Fruit fly (Drosophila melanogaster) whole organism, prepupa: ENCODE data around the gene CG6415.
A peak's percentile ranks its signal among the peaks of the same experiment; 100 is the strongest.

Source experiments
- Blimp-1 ChIP-seq: fragments of 200-800 bp; sonication (Bioruptor generic); optimal IDR thresholded peaks from 3 replicates; lab custom pipeline; 2017; ENCODE audit warnings: missing biosample characterization, missing genetic modification characterization, mild to moderate bottlenecking, moderate library complexity, missing genetic modification reagents
- CG10631 ChIP-seq: fragments of 200-800 bp; sonication (Bioruptor generic); optimal IDR thresholded peaks from 2 replicates; lab custom pipeline; 2016; ENCODE audit warnings: missing biosample characterization, missing genetic modification characterization
- CG10669 ChIP-seq: fragments of 200-800 bp; sonication (Bioruptor generic); optimal IDR thresholded peaks from 3 replicates; lab custom pipeline; 2018; ENCODE audit warnings: missing biosample characterization, mild to moderate bottlenecking, missing genetic modification characterization, moderate library complexity
- CG11294 ChIP-seq: fragments of 200-800 bp; sonication (Bioruptor generic); IDR thresholded peaks from 2 replicates; pipeline ENCODE4 v1.3.6; 2022; ENCODE audit warnings: missing biosample characterization, missing genetic modification characterization
- CG11762 ChIP-seq: fragments of 200-800 bp; sonication (Bioruptor generic); optimal IDR thresholded peaks from 3 replicates; lab custom pipeline; 2016; ENCODE audit warnings: missing biosample characterization, missing genetic modification characterization; ENCODE audit not compliant: insufficient read depth
- CG16779 ChIP-seq: fragments of 200-800 bp; sonication (Bioruptor generic); optimal IDR thresholded peaks from 3 replicates; lab custom pipeline; 2017; ENCODE audit warnings: missing biosample characterization, mild to moderate bottlenecking, missing genetic modification characterization
- CG31627 ChIP-seq: fragments of 200-800 bp; sonication (Bioruptor generic); optimal IDR thresholded peaks from 3 replicates; lab custom pipeline; 2016; ENCODE audit warnings: missing biosample characterization, missing genetic modification characterization
- CG32006 ChIP-seq: fragments of 200-800 bp; sonication (Bioruptor generic); optimal IDR thresholded peaks from 3 replicates; lab custom pipeline; 2017; ENCODE audit warnings: missing biosample characterization, mild to moderate bottlenecking, missing genetic modification characterization
- CG34406 ChIP-seq: fragments of 200-800 bp; sonication (Bioruptor generic); optimal IDR thresholded peaks from 3 replicates; lab custom pipeline; 2016; ENCODE audit warnings: missing biosample characterization, missing genetic modification characterization
- CG3919 ChIP-seq: fragments of 200-800 bp; sonication (Bioruptor generic); optimal IDR thresholded peaks from 3 replicates; lab custom pipeline; 2016; ENCODE audit warnings: missing biosample characterization, missing genetic modification characterization
- CG4318 ChIP-seq: fragments of 200-800 bp; sonication (Bioruptor generic); optimal IDR thresholded peaks from 3 replicates; lab custom pipeline; 2017; ENCODE audit warnings: missing biosample characterization, mild to moderate bottlenecking, missing genetic modification characterization
- CG6163 ChIP-seq: fragments of 200-800 bp; sonication (Bioruptor generic); IDR thresholded peaks from 3 replicates; pipeline ENCODE4 v1.3.6; 2022; ENCODE audit warnings: missing biosample characterization, missing genetic modification characterization
- CG6792 ChIP-seq: fragments of 200-800 bp; sonication (Bioruptor generic); optimal IDR thresholded peaks from 3 replicates; lab custom pipeline; 2016; ENCODE audit warnings: missing biosample characterization, missing genetic modification characterization
- CG6808 ChIP-seq: fragments of 200-800 bp; sonication (Bioruptor generic); optimal IDR thresholded peaks from 3 replicates; lab custom pipeline; 2017; ENCODE audit warnings: missing biosample characterization, missing genetic modification characterization, mild to moderate bottlenecking, moderate library complexity, missing genetic modification reagents
- CG6854 ChIP-seq: fragments of 200-800 bp; sonication (Bioruptor generic); optimal IDR thresholded peaks from 2 replicates; lab custom pipeline; 2017; ENCODE audit warnings: missing biosample characterization, mild to moderate bottlenecking, missing genetic modification characterization
- CG7368 ChIP-seq: fragments of 200-800 bp; sonication (Bioruptor generic); optimal IDR thresholded peaks from 3 replicates; lab custom pipeline; 2016; ENCODE audit warnings: missing biosample characterization, missing genetic modification characterization
- CG8119 ChIP-seq: fragments of 200-800 bp; sonication (Bioruptor generic); IDR thresholded peaks from 3 replicates; pipeline ENCODE4 v1.3.6; 2022; ENCODE audit warnings: missing biosample characterization, missing genetic modification characterization
- CG8319 ChIP-seq: fragments of 200-800 bp; sonication (Bioruptor generic); optimal IDR thresholded peaks from 3 replicates; lab custom pipeline; 2016; ENCODE audit warnings: missing biosample characterization, missing genetic modification characterization
- CG8632 ChIP-seq: fragments of 200-800 bp; sonication (Bioruptor generic); optimal IDR thresholded peaks from 3 replicates; lab custom pipeline; 2016; ENCODE audit warnings: missing biosample characterization, missing genetic modification characterization
- CG9139 ChIP-seq: fragments of 200-800 bp; sonication (Bioruptor generic); optimal IDR thresholded peaks from 3 replicates; lab custom pipeline; 2017; ENCODE audit warnings: missing biosample characterization, mild to moderate bottlenecking, missing genetic modification characterization
- Eip75B ChIP-seq: fragments of 200-800 bp; sonication (Bioruptor generic); optimal IDR thresholded peaks from 3 replicates; lab custom pipeline; 2016; ENCODE audit warnings: missing biosample characterization, missing genetic modification characterization
- Eip78C ChIP-seq: fragments of 200-800 bp; sonication (Bioruptor generic); peaks from one replicate; lab custom pipeline; 2016; ENCODE audit warnings: missing biosample characterization, missing genetic modification characterization
- Eip93F ChIP-seq: fragments of 200-800 bp; sonication (Bioruptor generic); optimal IDR thresholded peaks from 2 replicates; lab custom pipeline; 2016; ENCODE audit warnings: missing biosample characterization, mild to moderate bottlenecking, missing genetic modification characterization
- Ets21C ChIP-seq: fragments of 200-800 bp; sonication (Bioruptor generic); optimal IDR thresholded peaks from 3 replicates; lab custom pipeline; 2016; ENCODE audit warnings: missing biosample characterization, missing genetic modification characterization
- Ets96B ChIP-seq: fragments of 200-800 bp; optimal IDR thresholded peaks from 2 replicates; lab custom pipeline; 2019; ENCODE audit warnings: missing biosample characterization, mild to moderate bottlenecking, missing genetic modification characterization, moderate library complexity
- Gug ChIP-seq: fragments of 200-800 bp; sonication (Bioruptor generic); IDR thresholded peaks from 2 replicates; pipeline ENCODE4 v1.3.6; 2022; ENCODE audit warnings: missing biosample characterization, missing genetic modification characterization
- Hr39 ChIP-seq: fragments of 200-800 bp; sonication (Bioruptor generic); optimal IDR thresholded peaks from 2 replicates; lab custom pipeline; 2016; ENCODE audit warnings: missing biosample characterization, missing genetic modification characterization
- Hr4 ChIP-seq: fragments of 200-800 bp; sonication (Bioruptor generic); optimal IDR thresholded peaks from 3 replicates; lab custom pipeline; 2016; ENCODE audit warnings: missing biosample characterization, missing genetic modification characterization
- Lpt ChIP-seq: fragments of 200-800 bp; sonication (Bioruptor generic); optimal IDR thresholded peaks from 3 replicates; lab custom pipeline; 2016; ENCODE audit warnings: missing biosample characterization, missing genetic modification characterization
- OdsH ChIP-seq: fragments of 200-800 bp; sonication (Bioruptor generic); optimal IDR thresholded peaks from 3 replicates; lab custom pipeline; 2016; ENCODE audit warnings: missing biosample characterization, missing genetic modification characterization
- Smox ChIP-seq: fragments of 200-800 bp; sonication (Bioruptor generic); optimal IDR thresholded peaks from 3 replicates; lab custom pipeline; 2016; ENCODE audit warnings: missing biosample characterization, missing genetic modification characterization
- Sox102F ChIP-seq: fragments of 200-800 bp; sonication (Bioruptor generic); optimal IDR thresholded peaks from 2 replicates; lab custom pipeline; 2016; ENCODE audit warnings: missing biosample characterization, mild to moderate bottlenecking, missing genetic modification characterization
- Sox14 ChIP-seq: fragments of 200-800 bp; sonication (Bioruptor generic); optimal IDR thresholded peaks from 3 replicates; lab custom pipeline; 2016; ENCODE audit warnings: missing biosample characterization, missing genetic modification characterization
- Sox15 ChIP-seq: fragments of 200-800 bp; sonication (Bioruptor generic); optimal IDR thresholded peaks from 3 replicates; lab custom pipeline; 2016; ENCODE audit warnings: missing biosample characterization, missing genetic modification characterization
- achi ChIP-seq: fragments of 200-800 bp; sonication (Bioruptor generic); optimal IDR thresholded peaks from 3 replicates; lab custom pipeline; 2016; ENCODE audit warnings: missing biosample characterization, missing genetic modification characterization
- cyc ChIP-seq: fragments of 200-800 bp; sonication (Bioruptor generic); optimal IDR thresholded peaks from 3 replicates; lab custom pipeline; 2016; ENCODE audit warnings: missing biosample characterization, missing genetic modification characterization
- dac ChIP-seq: fragments of 200-800 bp; sonication (Bioruptor generic); optimal IDR thresholded peaks from 2 replicates; lab custom pipeline; 2017; ENCODE audit warnings: missing biosample characterization, mild to moderate bottlenecking, missing genetic modification characterization
- dsx ChIP-seq: fragments of 200-800 bp; optimal IDR thresholded peaks from 3 replicates; lab custom pipeline; 2019; ENCODE audit warnings: missing biosample characterization, mild to moderate bottlenecking, missing genetic modification characterization, moderate library complexity; ENCODE audit not compliant: poor library complexity, severe bottlenecking
- eg ChIP-seq: fragments of 200-800 bp; sonication (Bioruptor generic); IDR thresholded peaks from 3 replicates; pipeline ENCODE4 v1.3.6; 2022; ENCODE audit warnings: missing biosample characterization, missing genetic modification characterization
- esn ChIP-seq: fragments of 200-800 bp; sonication (Bioruptor generic); optimal IDR thresholded peaks from 2 replicates; lab custom pipeline; 2016; ENCODE audit warnings: missing biosample characterization, mild to moderate bottlenecking, missing genetic modification characterization, moderate library complexity
- fd59A ChIP-seq: fragments of 200-800 bp; sonication (Bioruptor generic); optimal IDR thresholded peaks from 2 replicates; lab custom pipeline; 2017; ENCODE audit warnings: missing biosample characterization, mild to moderate bottlenecking, missing genetic modification characterization, missing genetic modification reagents
- fd85E ChIP-seq: fragments of 200-800 bp; sonication (Bioruptor generic); optimal IDR thresholded peaks from 3 replicates; lab custom pipeline; 2016; ENCODE audit warnings: missing biosample characterization, missing genetic modification characterization
- fkh ChIP-seq: fragments of 200-800 bp; sonication (Bioruptor generic); optimal IDR thresholded peaks from 3 replicates; lab custom pipeline; 2017; ENCODE audit warnings: missing biosample characterization, mild to moderate bottlenecking, missing genetic modification characterization, moderate library complexity
- lz ChIP-seq: fragments of 200-800 bp; sonication (Bioruptor generic); optimal IDR thresholded peaks from 3 replicates; lab custom pipeline; 2016; ENCODE audit warnings: missing biosample characterization, missing genetic modification characterization
- net ChIP-seq: fragments of 200-800 bp; sonication (Bioruptor generic); optimal IDR thresholded peaks from 3 replicates; lab custom pipeline; 2016; ENCODE audit warnings: missing biosample characterization, missing genetic modification characterization
- pdm3 ChIP-seq: fragments of 200-800 bp; sonication (Bioruptor generic); optimal IDR thresholded peaks from 3 replicates; lab custom pipeline; 2016; ENCODE audit warnings: missing biosample characterization, missing genetic modification characterization
- spab ChIP-seq: fragments of 200-800 bp; sonication (Bioruptor generic); optimal IDR thresholded peaks from 2 replicates; lab custom pipeline; 2017; ENCODE audit warnings: missing biosample characterization, mild to moderate bottlenecking, missing genetic modification characterization, missing genetic modification reagents
- ss ChIP-seq, 2 experiments: fragments of 200-800 bp; sonication (Bioruptor generic); optimal IDR thresholded peaks; 2 replicates in 1 of 2; 3 replicates in 1 of 2; lab custom pipeline; 2017 to 2018; ENCODE audit warnings: mild to moderate bottlenecking in 2 of 2, missing biosample characterization in 2 of 2, missing genetic modification characterization in 2 of 2, moderate library complexity in 1 of 2
- svp ChIP-seq: fragments of 200-800 bp; sonication (Bioruptor generic); peaks from one replicate; lab custom pipeline; 2016; ENCODE audit warnings: missing biosample characterization, missing genetic modification characterization
- topi ChIP-seq: fragments of 200-800 bp; sonication (Bioruptor generic); optimal IDR thresholded peaks from 3 replicates; lab custom pipeline; 2016; ENCODE audit warnings: missing biosample characterization, missing genetic modification characterization
- vri ChIP-seq: fragments of 200-800 bp; sonication (Bioruptor generic); optimal IDR thresholded peaks from 3 replicates; lab custom pipeline; 2016; ENCODE audit warnings: missing biosample characterization, mild to moderate bottlenecking, missing genetic modification characterization

CG6415 gene

DNA sequence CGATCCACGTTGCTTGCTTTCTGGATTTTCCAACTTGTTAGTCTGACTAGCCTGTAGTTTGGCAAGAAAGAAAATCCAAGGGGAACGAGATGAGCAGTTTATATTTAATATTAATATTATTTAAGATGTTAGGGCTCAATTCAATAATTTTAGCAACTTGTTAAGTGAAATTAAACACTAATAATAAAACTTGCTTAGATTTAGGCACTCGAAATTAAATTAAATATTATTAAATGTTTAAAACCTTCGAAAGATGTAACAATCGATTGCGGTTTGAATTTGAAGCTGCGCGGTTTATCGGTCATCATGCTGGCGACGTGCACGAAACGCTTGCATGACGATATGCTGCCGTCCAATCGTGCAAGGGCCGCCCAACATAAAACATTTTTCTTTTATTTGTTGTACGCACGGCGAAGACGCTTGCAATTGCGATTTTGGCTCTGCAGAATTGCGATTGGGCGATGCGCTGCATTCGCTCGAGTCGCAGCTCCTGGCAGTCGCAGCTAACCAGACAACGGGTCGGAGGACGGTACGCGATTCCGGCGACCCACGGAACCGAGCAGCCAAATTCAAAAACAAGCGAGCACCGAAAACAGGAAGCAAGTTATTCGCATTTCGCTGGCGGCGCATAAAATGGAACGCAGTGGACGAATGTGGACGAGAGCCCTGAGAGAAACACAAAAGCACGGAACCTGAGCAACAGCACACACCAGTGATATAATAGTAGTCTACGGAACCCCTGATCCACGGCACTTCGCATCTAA is 33.8 kb downstream of the CG6415 start, which contains the start of the genes Vha16-5 and CG12299:
Vha16-5 (minus strand) TSS at position 51 of the 764 bp plus-strand sequence.
CG12299 (plus strand) TSS at position 353 of the 764 bp plus-strand sequence.
- TF ChIP-seq ss (GFP tag; optimal IDR thresholded peaks at IDR 0.05; lab: Kevin White, UChicago) (no peak), Smox (GFP tag; lab: Kevin White, UChicago) (no peak), Sox102F (GFP tag; lab: Kevin White, UChicago) (no peak), CG8119 (0 out of 3 replicates have a peak, but pooled peaks have one; percentile 12), cyc (GFP tag; lab: Kevin White, UChicago) (peak; percentile 70), Eip78C (GFP tag; lab: Kevin White, UChicago) (peak; percentile 85), CG31627 (GFP tag; lab: Kevin White, UChicago) (peak; percentile 78), spab (GFP tag; lab: Kevin White, UChicago) (no peak), dac (GFP tag; lab: Kevin White, UChicago) (no peak), CG16779 (tag; lab: Kevin White, UChicago) (no peak), lz (GFP tag; lab: Kevin White, UChicago) (peak; percentile 79), pdm3 (GFP tag; lab: Kevin White, UChicago) (no peak), OdsH (no peak), vri (GFP tag; lab: Kevin White, UChicago) (no peak), Blimp-1 (no peak), CG11294 (GFP tag; lab: Robert Waterston, UW) (peak; percentile 21; the same call in 1 of the 2 replicates), CG10669 (GFP tag; lab: Kevin White, UChicago) (no peak), CG6792 (GFP tag; lab: Kevin White, UChicago) (peak; percentile 39), achi (GFP tag; lab: Kevin White, UChicago) (no peak), Lpt (no peak), CG34406 (peak; percentile 48), CG9139 (GFP tag; lab: Kevin White, UChicago) (no peak), CG32006 (no peak), fkh (GFP tag; lab: Kevin White, UChicago) (peak; percentile 77), CG6163 (GFP tag; lab: Robert Waterston, UW) (peak; percentile 79), CG6854 (GFP tag; lab: Kevin White, UChicago) (no peak), CG4318 (GFP tag; lab: Kevin White, UChicago) (no peak), Ets21C (GFP tag; lab: Kevin White, UChicago) (peak; percentile 65), dsx (GFP tag; lab: Kevin White, UChicago) (no peak), esn (GFP tag; lab: Kevin White, UChicago) (peak; percentile 82), Eip93F (GFP tag; lab: Kevin White, UChicago) (no peak), fd59A (GFP tag; lab: Kevin White, UChicago) (no peak), fd85E (GFP tag; lab: Kevin White, UChicago) (no peak), Gug (no peak), topi (no peak), Sox14 (GFP tag; lab: Kevin White, UChicago) (no peak), CG8632 (GFP tag; lab: Kevin White, UChicago) (no peak), Hr39 (peak; percentile 73), CG11762 (GFP tag; lab: Kevin White, UChicago) (no peak), CG6808 (no peak), CG8319 (no peak), CG3919 (GFP tag; lab: Kevin White, UChicago) (peak; percentile 86), net (no peak), Sox15 (GFP tag; lab: Kevin White, UChicago) (peak; percentile 42), Ets96B (no peak), svp (GFP tag; lab: Kevin White, UChicago) (no peak), CG7368 (GFP tag; lab: Kevin White, UChicago) (no peak), CG10631 (GFP tag; lab: Kevin White, UChicago) (no peak), Eip75B (GFP tag; lab: Kevin White, UChicago) (no peak), Hr4 (GFP tag; lab: Kevin White, UChicago) (peak; percentile 78), eg (GFP tag; lab: Robert Waterston, UW) (peak; percentile 67)
